Fruit fly (Drosophila melanogaster): ENCODE results near the gene IFT54.

dm6 chr3R:14329549-14329948 is 27.3 kb downstream of the IFT54 start:
- TF ChIP-seq Sin3A (optimal IDR thresholded peaks at IDR 0.05) (no peak), ttk (optimal IDR thresholded peaks at IDR 0.05) (no peak), h (optimal IDR thresholded peaks at IDR 0.05) (no peak), psq (optimal IDR thresholded peaks at IDR 0.05) (no peak)
